Worm (Caenorhabditis elegans): ENCODE data around the gene fbxb-88.
A peak's percentile ranks its signal among the peaks of the same experiment; 100 is the strongest.

fbxb-88 gene

ce11 chrII:4791272-4791671 is 36.4 kb downstream of the fbxb-88 start, which contains the start of gene F26G1.1 (continued):
- TF ChIP-seq nhr-28 (tag; optimal IDR thresholded peaks at IDR 0.05), result no peak

DNA sequence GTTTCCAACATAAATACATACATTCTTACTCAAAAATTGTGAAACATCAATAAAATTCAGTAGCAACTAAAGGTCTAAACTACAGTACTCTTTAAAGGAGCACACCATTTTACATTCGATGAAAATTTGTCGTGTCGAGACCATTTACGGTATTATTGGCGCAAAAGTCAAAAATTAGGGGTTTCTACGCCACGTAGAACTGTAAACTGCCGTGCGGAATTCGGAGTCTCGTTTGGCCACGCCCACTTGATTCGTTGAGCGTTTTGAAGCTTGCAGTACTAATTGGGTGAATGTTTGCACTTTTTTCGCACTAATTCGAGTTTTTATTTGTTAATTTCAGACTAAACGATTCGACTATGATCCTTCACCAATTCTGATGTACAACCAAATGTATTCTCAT is 37.0 kb downstream of the fbxb-88 start:
- no peak for TF ChIP-seq lin-1 (GFP tag; IDR thresholded peaks at IDR 0.05)
- no peak for TF ChIP-seq ces-1 (GFP tag; optimal IDR thresholded peaks at IDR 0.05)
- TF ChIP-seq F49E8.2 (tag; optimal IDR thresholded peaks at IDR 0.05; ENCODE audit: borderline replicate concordance), result no peak
- TF ChIP-seq snpc-1.2 (GFP tag; IDR thresholded peaks at IDR 0.05), result no peak
- TF ChIP-seq Y48G9A.11 (GFP tag; IDR thresholded peaks at IDR 0.05), result peak; percentile 87
- TF ChIP-seq hif-1 (tag; optimal IDR thresholded peaks at IDR 0.05), result no peak
- no peak for TF ChIP-seq ztf-11 (tag; optimal IDR thresholded peaks at IDR 0.05)
- no peak for TF ChIP-seq madf-9 (GFP tag; conservative IDR thresholded peaks at IDR 0.05)
- no peak for TF ChIP-seq mxl-2 (GFP tag; conservative IDR thresholded peaks at IDR 0.05)
- TF ChIP-seq nhr-11 (tag; optimal IDR thresholded peaks at IDR 0.05), result no peak
- TF ChIP-seq F37D6.2 (tag; optimal IDR thresholded peaks at IDR 0.05), result no peak
- TF ChIP-seq spr-3 (GFP tag; optimal IDR thresholded peaks at IDR 0.05), result peak; percentile 91
- TF ChIP-seq zip-11 (GFP tag; IDR thresholded peaks at IDR 0.05), result no peak
- no peak for TF ChIP-seq mxl-3 (GFP tag; optimal IDR thresholded peaks at IDR 0.05)
- TF ChIP-seq egl-43 (GFP tag; IDR thresholded peaks at IDR 0.05), result no peak
- no peak for TF ChIP-seq daf-19 (GFP tag; conservative IDR thresholded peaks at IDR 0.05)
- peak; percentile 79 for TF ChIP-seq T20F7.1 (GFP tag; optimal IDR thresholded peaks at IDR 0.05)
- TF ChIP-seq mdl-1 (tag; optimal IDR thresholded peaks at IDR 0.05), result no peak
- TF ChIP-seq nhr-77 (tag; optimal IDR thresholded peaks at IDR 0.05), result no peak
- TF ChIP-seq F10B5.3 (tag; optimal IDR thresholded peaks at IDR 0.05), result no peak
- TF ChIP-seq aly-2 (tag; optimal IDR thresholded peaks at IDR 0.05), result no peak
- TF ChIP-seq gei-8 (GFP tag; optimal IDR thresholded peaks at IDR 0.05), result no peak
- no peak for TF ChIP-seq zag-1 (tag; optimal IDR thresholded peaks at IDR 0.05)
- TF ChIP-seq nhr-41 (GFP tag; IDR thresholded peaks at IDR 0.05), result no peak
- TF ChIP-seq ztf-7 (tag; optimal IDR thresholded peaks at IDR 0.05), result no peak
- TF ChIP-seq unc-130 (GFP tag; optimal IDR thresholded peaks at IDR 0.05), result no peak
- TF ChIP-seq tra-1 (GFP tag; IDR thresholded peaks at IDR 0.05), result no peak
- no peak for TF ChIP-seq lim-7 (GFP tag; IDR thresholded peaks at IDR 0.05)
- peak; percentile 88 for TF ChIP-seq spr-1 (tag; optimal IDR thresholded peaks at IDR 0.05)
- TF ChIP-seq nhr-6 (tag; optimal IDR thresholded peaks at IDR 0.05), result no peak

DNA sequence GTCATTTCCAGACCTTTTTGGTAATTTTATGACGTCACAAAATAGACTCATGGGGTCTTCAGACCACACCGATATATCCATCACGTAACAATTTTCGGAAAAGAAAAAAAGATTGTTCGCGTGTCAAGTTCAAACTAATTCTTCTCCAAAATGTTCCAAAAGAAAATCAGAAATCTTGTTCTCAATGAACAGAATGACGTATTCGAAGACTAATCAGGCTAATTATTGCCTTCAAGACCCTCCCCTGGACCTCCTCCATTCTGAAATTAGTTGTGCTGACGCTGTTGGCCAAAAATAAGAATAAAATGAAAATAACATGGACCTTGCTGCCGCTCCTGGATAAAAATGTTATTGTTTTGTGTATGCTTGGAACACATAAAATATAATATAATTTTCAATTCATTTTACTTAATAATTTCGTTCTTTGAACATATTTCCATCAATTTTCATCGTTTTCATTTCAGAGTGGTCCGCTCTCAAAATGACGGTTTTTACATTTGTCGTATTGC is 37.8 kb downstream of the fbxb-88 start, which contains the start of gene F26G1.15:
TSS of gene F26G1.15 (plus strand) at position 459 of the 509 bp plus-strand sequence.
- peak; percentile 35 for TF ChIP-seq aha-1 (tag)
- TF ChIP-seq ceh-62 (tag; optimal IDR thresholded peaks at IDR 0.05), result no peak
- no peak for TF ChIP-seq nhr-10 (tag; optimal IDR thresholded peaks at IDR 0.05)
- TF ChIP-seq unc-62 (GFP tag; optimal IDR thresholded peaks at IDR 0.05 in 1 of 2), result peak in 1 of 2 experiments; percentile 94
- no peak for TF ChIP-seq unc-62 (tag; optimal IDR thresholded peaks at IDR 0.05)

DNA sequence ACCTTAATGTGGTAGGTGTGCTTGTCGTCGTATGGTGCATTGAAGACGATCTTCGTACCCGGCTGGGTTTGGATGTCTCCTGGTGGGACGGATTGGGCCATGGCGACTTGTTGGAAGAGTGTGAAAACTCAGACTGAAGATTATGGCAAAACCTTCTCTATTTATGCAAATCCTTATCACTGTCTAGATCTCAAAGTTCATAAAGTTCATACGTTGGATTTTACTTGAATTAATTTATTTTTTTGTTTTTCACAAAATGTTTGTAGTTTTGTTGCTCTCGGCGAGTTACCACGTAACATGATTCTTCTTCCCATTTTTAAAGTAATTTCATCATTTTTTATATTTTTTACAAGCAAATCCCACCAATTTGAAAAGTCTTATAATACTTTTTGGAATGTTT is 41.5 kb downstream of the fbxb-88 start, which contains the start of gene msp-3:
TSS of gene msp-3 (minus strand) at position 101 of the 400 bp plus-strand sequence.
- no peak for TF ChIP-seq egl-27 (tag; optimal IDR thresholded peaks at IDR 0.05)
- TF ChIP-seq sdz-12 (GFP tag; optimal IDR thresholded peaks at IDR 0.05), result no peak
- no peak for TF ChIP-seq egl-43 (GFP tag; IDR thresholded peaks at IDR 0.05)
- no peak for TF ChIP-seq T20F7.1 (GFP tag; optimal IDR thresholded peaks at IDR 0.05)
- no peak for TF ChIP-seq ama-1 (optimal IDR thresholded peaks at IDR 0.05)
